Worm (Caenorhabditis elegans) whole organism, L2 larva: ENCODE measurements around the gene T28C6.8.

Experiments
- ama-1 ChIP-seq: fragments of 150-350 bp; optimal IDR thresholded peaks from 2 replicates; lab custom pipeline; 2018; ENCODE audit warnings: inconsistent platforms
- elt-3 ChIP-seq: sonication (generic microtip); optimal IDR thresholded peaks from 2 replicates; lab custom pipeline; 2017; ENCODE audit warnings: missing biosample characterization, missing genetic modification characterization
- fos-1 ChIP-seq: fragments of 150-350 bp; optimal IDR thresholded peaks from 2 replicates; lab custom pipeline; 2014; ENCODE audit warnings: missing biosample characterization, missing genetic modification characterization
- lin-39 ChIP-seq: fragments of 150-350 bp; optimal IDR thresholded peaks from 2 replicates; lab custom pipeline; 2014; ENCODE audit warnings: missing biosample characterization, missing genetic modification reagents, missing genetic modification characterization
- unc-62 ChIP-seq: fragments of 150-350 bp; optimal IDR thresholded peaks from 2 replicates; lab custom pipeline; 2014; ENCODE audit warnings: missing biosample characterization, missing genetic modification reagents, missing genetic modification characterization
- ztf-11 ChIP-seq: sonication (generic microtip); optimal IDR thresholded peaks from 2 replicates; lab custom pipeline; 2017; ENCODE audit warnings: missing biosample characterization, missing genetic modification characterization

- TF ChIP-seq ama-1 (lab: Kevin White, UChicago) (no peak), fos-1 (tag; lab: Kevin White, UChicago) (no peak), ztf-11 (tag; lab: Kevin White, UChicago) (no peak), lin-39 (tag; lab: Kevin White, UChicago) (no peak), elt-3 (tag; lab: Kevin White, UChicago) (no peak), unc-62 (GFP tag; lab: Kevin White, UChicago) (no peak)
Measured at ce11 chrIV:8816617-8817016, 13.9 kb downstream of the T28C6.8 start.
